Worm (Caenorhabditis elegans) whole organism, L1 larva: ENCODE measurements around the gene Y9C9A.16.

ENCODE experiments used
- alr-1 ChIP-seq: fragments of 200-800 bp; sonication (Bioruptor generic); optimal IDR thresholded peaks from 2 replicates; lab custom pipeline; 2018; ENCODE audit warnings: borderline replicate concordance, mild to moderate bottlenecking, missing genetic modification characterization, missing compliant biosample characterization
- aly-2 ChIP-seq: fragments of 150-350 bp; optimal IDR thresholded peaks from 2 replicates; lab custom pipeline; 2014; ENCODE audit warnings: missing biosample characterization, missing genetic modification characterization
- ama-1 ChIP-seq: fragments of 150-350 bp; optimal IDR thresholded peaks from 2 replicates; lab custom pipeline; 2014
- lin-15B ChIP-seq: fragments of 150-350 bp; sonication (generic microtip); optimal IDR thresholded peaks from 3 replicates; lab custom pipeline; 2014; ENCODE audit warnings: missing biosample characterization, missing genetic modification characterization
- lin-39 ChIP-seq: fragments of 150-350 bp; optimal IDR thresholded peaks from 2 replicates; lab custom pipeline; 2014; ENCODE audit warnings: missing biosample characterization, missing genetic modification reagents, missing genetic modification characterization
- nhr-12 ChIP-seq: sonication (generic microtip); optimal IDR thresholded peaks from 2 replicates; lab custom pipeline; 2017; ENCODE audit warnings: missing biosample characterization, missing genetic modification characterization
- nhr-19 ChIP-seq: fragments of 200-800 bp; sonication (Bioruptor generic); conservative IDR thresholded peaks from 2 replicates; pipeline ENCODE4 v1.3.6; 2022; ENCODE audit warnings: missing genetic modification characterization, missing compliant biosample characterization
- nhr-237 ChIP-seq: fragments of 150-350 bp; optimal IDR thresholded peaks from 2 replicates; lab custom pipeline; 2014; ENCODE audit warnings: missing biosample characterization, missing genetic modification characterization
- nhr-28 ChIP-seq: fragments of 150-350 bp; optimal IDR thresholded peaks from 2 replicates; lab custom pipeline; 2014; ENCODE audit warnings: missing biosample characterization, missing genetic modification characterization
- nhr-76 ChIP-seq: sonication (generic microtip); optimal IDR thresholded peaks from 2 replicates; lab custom pipeline; 2017; ENCODE audit warnings: missing biosample characterization, missing genetic modification characterization
- nhr-77 ChIP-seq: fragments of 150-350 bp; optimal IDR thresholded peaks from 2 replicates; lab custom pipeline; 2014; ENCODE audit warnings: missing biosample characterization, missing genetic modification characterization
- pax-3 ChIP-seq: fragments of 200-800 bp; sonication (Bioruptor generic); optimal IDR thresholded peaks from 2 replicates; lab custom pipeline; 2018; ENCODE audit warnings: mild to moderate bottlenecking, missing genetic modification characterization, moderate library complexity, missing compliant biosample characterization
- snpc-4 ChIP-seq: fragments of 150-350 bp; optimal IDR thresholded peaks from 2 replicates; lab custom pipeline; 2014; ENCODE audit warnings: missing biosample characterization, missing genetic modification characterization
- unc-130 ChIP-seq: fragments of 150-350 bp; optimal IDR thresholded peaks from 2 replicates; lab custom pipeline; 2017; ENCODE audit warnings: missing biosample characterization, missing genetic modification characterization, inconsistent platforms

ce11 chrIV:4992089-4992488, 16.2 kb upstream of the Y9C9A.16 start, which contains the start of gene str-162:
- no peak for TF ChIP-seq nhr-77 (tag; lab: Kevin White, UChicago)
- TF ChIP-seq nhr-76 = no peak
- no peak for TF ChIP-seq nhr-28
- no peak for TF ChIP-seq alr-1 (tag; lab: Kevin White, UChicago)
- no peak for TF ChIP-seq nhr-19 (GFP tag; lab: Robert Waterston, UW)
- no peak for TF ChIP-seq nhr-237 (tag; lab: Kevin White, UChicago)
- TF ChIP-seq snpc-4 (tag; lab: Kevin White, UChicago) = no peak
- TF ChIP-seq ama-1 (lab: Kevin White, UChicago) = no peak
- TF ChIP-seq nhr-12 (tag; lab: Kevin White, UChicago) = no peak
- no peak for TF ChIP-seq lin-39 (tag; lab: Kevin White, UChicago)
- no peak for TF ChIP-seq aly-2
- no peak for TF ChIP-seq lin-15B (tag; lab: Kevin White, UChicago)
- no peak for TF ChIP-seq pax-3
- no peak for TF ChIP-seq unc-130 (tag; lab: Kevin White, UChicago)
